Worm (Caenorhabditis elegans): ENCODE measurements around the gene T05C7.8.
A peak's percentile ranks its signal among the peaks of the same experiment; 100 is the strongest.
"Not testable (repeated sequence)": the region's sequence is repeated elsewhere in the genome, so short reads cannot be mapped to it uniquely, and the experiment has no call there.

The T05C7.8 gene

ce11 chrIV:58818-59217 lies 17.4 kb upstream of the T05C7.8 start, which contains the start of gene T05C7.5:
Gene T05C7.5 (minus strand): TSS chrIV:58918.
- no peak for TF ChIP-seq sem-2 (GFP tag; optimal IDR thresholded peaks at IDR 0.05)
- no peak for TF ChIP-seq lsy-2 (tag; optimal IDR thresholded peaks at IDR 0.05)
- no peak for TF ChIP-seq nhr-237 (tag; optimal IDR thresholded peaks at IDR 0.05)
- no peak for TF ChIP-seq mls-2 (tag; optimal IDR thresholded peaks at IDR 0.05)
- TF ChIP-seq snpc-4 (tag; optimal IDR thresholded peaks at IDR 0.05), result no peak
- no peak for TF ChIP-seq unc-39 (tag; optimal IDR thresholded peaks at IDR 0.05)
- TF ChIP-seq ceh-39 (tag; optimal IDR thresholded peaks at IDR 0.05), result no peak
- TF ChIP-seq hlh-1 (tag; optimal IDR thresholded peaks at IDR 0.05), result no peak
- no peak for TF ChIP-seq cnd-1 (tag; optimal IDR thresholded peaks at IDR 0.05)
- TF ChIP-seq tbx-8 (GFP tag; optimal IDR thresholded peaks at IDR 0.05), result no peak

ce11 chrIV:61448-61847 lies 14.7 kb upstream of the T05C7.8 start, which contains the start of gene T05C7.7:
Gene T05C7.7 (plus strand): TSS chrIV:61748.
- not testable (repeated sequence) for TF ChIP-seq lin-32 (GFP tag; optimal IDR thresholded peaks at IDR 0.05); nhr-28 (tag; optimal IDR thresholded peaks at IDR 0.05); unc-120 (tag; optimal IDR thresholded peaks at IDR 0.05; ENCODE audit: poor library complexity, severe bottlenecking)

DNA sequence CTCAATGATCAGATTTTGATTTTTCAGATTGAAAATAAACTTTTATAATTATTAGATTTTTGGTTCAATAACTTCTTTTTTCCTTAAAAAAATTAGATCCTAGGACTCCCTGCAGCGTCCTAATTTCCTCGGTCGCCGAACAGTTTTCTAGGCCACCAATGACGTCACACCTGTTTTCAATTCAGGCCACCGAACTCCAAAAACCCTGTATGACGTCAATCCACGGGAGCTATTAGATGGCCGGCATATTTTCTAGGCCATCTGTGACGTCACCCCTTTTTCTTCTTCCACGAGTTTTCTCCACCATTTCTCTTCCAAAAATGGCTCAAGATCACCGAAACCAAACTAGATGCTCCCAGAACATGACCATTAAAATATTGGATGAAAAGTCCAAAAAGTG lies 4.9 kb upstream of the T05C7.8 start:
- TF ChIP-seq lin-13 (tag; optimal IDR thresholded peaks at IDR 0.05) (no peak), zip-8 (tag; optimal IDR thresholded peaks at IDR 0.05) (peak; percentile 95), lsy-2 (tag; optimal IDR thresholded peaks at IDR 0.05) (no peak), unc-120 (tag; optimal IDR thresholded peaks at IDR 0.05; ENCODE audit: poor library complexity, severe bottlenecking) (no peak), elt-1 (tag; optimal IDR thresholded peaks at IDR 0.05; ENCODE audit: borderline replicate concordance, insufficient read depth) (no peak), tbx-8 (GFP tag; optimal IDR thresholded peaks at IDR 0.05) (no peak)

- TF ChIP-seq M03D4.4 (tag; optimal IDR thresholded peaks at IDR 0.05) (no peak), sem-2 (GFP tag; optimal IDR thresholded peaks at IDR 0.05) (no peak), unc-120 (tag; optimal IDR thresholded peaks at IDR 0.05; ENCODE audit: poor library complexity, severe bottlenecking) (no peak), unc-62 (GFP tag; optimal IDR thresholded peaks at IDR 0.05) (no peak), unc-39 (tag; optimal IDR thresholded peaks at IDR 0.05) (no peak), elt-1 (tag; optimal IDR thresholded peaks at IDR 0.05; ENCODE audit: borderline replicate concordance, insufficient read depth) (no peak), mep-1 (tag; optimal IDR thresholded peaks at IDR 0.05) (no peak), ceh-83 (GFP tag; optimal IDR thresholded peaks at IDR 0.05) (no peak), flh-1 (GFP tag; optimal IDR thresholded peaks at IDR 0.05) (no peak), drap-1 (GFP tag; optimal IDR thresholded peaks at IDR 0.05) (no peak), snpc-4 (tag; optimal IDR thresholded peaks at IDR 0.05) (no peak), mab-5 (tag; optimal IDR thresholded peaks at IDR 0.05) (no peak), lin-13 (tag; optimal IDR thresholded peaks at IDR 0.05) (no peak), blmp-1 (tag; optimal IDR thresholded peaks at IDR 0.05) (no peak), zip-8 (tag; optimal IDR thresholded peaks at IDR 0.05) (no peak), mls-2 (tag; optimal IDR thresholded peaks at IDR 0.05) (no peak), sptf-1 (tag; optimal IDR thresholded peaks at IDR 0.05) (no peak), cnd-1 (tag; optimal IDR thresholded peaks at IDR 0.05) (no peak)
Measured at ce11 chrIV:73175-73574, 3.0 kb upstream of the T05C7.8 start.

DNA sequence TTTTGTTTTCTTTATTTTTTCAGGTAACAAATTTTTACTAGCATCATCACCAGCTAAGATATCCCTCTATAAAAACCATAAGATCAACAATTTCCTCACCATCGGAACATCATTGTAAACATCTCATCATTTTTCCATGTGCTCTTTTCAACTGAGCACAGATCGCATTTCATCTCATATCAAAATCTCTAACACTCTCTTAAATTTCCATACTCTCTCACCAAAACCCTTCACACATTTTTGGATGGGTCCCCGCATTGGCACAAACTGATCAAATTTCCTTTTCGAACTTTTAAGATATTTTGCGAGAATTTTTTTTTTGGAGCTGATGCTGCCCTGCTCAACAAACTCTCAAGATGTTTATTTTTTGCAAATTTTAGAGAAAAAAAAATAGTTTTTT lies 1.3 kb downstream of the T05C7.8 start:
- TF ChIP-seq ces-1 (GFP tag; optimal IDR thresholded peaks at IDR 0.05), result peak; percentile 1
- no peak for TF ChIP-seq ztf-11 (tag; optimal IDR thresholded peaks at IDR 0.05)

DNA sequence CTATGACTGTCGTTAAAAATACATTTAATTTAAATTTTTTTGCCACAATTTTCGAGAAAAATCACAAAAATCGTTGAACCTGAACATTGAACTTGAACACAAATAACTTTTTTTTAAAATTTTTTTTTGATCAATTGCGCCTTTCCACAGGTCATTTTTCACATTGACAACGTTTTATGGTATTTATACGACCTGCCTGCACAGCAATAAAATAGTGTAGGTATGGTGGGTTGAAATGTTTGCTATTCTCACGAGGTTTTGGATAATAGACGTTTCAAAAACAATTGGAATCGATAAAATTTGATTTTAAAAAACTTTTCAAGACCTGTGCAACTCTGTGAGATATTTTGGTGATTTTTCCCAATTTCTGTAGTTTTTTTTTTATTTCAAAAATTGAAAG lies 2.0 kb downstream of the T05C7.8 start:
- TF ChIP-seq zip-8 (tag; optimal IDR thresholded peaks at IDR 0.05) (no peak), ztf-11 (tag; optimal IDR thresholded peaks at IDR 0.05) (no peak), lsy-2 (tag; optimal IDR thresholded peaks at IDR 0.05) (no peak), blmp-1 (tag; optimal IDR thresholded peaks at IDR 0.05) (no peak), M03D4.4 (tag; optimal IDR thresholded peaks at IDR 0.05) (no peak)

- no peak for TF ChIP-seq snpc-4 (tag; optimal IDR thresholded peaks at IDR 0.05)
- TF ChIP-seq ces-1 (GFP tag; optimal IDR thresholded peaks at IDR 0.05), result peak; percentile 58
- no peak for TF ChIP-seq elt-1 (tag; optimal IDR thresholded peaks at IDR 0.05; ENCODE audit: borderline replicate concordance, insufficient read depth)
- TF ChIP-seq bed-3 (GFP tag; optimal IDR thresholded peaks at IDR 0.05), result no peak
- peak; percentile 19 for TF ChIP-seq unc-120 (tag; optimal IDR thresholded peaks at IDR 0.05; ENCODE audit: poor library complexity, severe bottlenecking)
- TF ChIP-seq sem-2 (GFP tag; optimal IDR thresholded peaks at IDR 0.05), result no peak
- no peak for TF ChIP-seq nhr-2 (tag; optimal IDR thresholded peaks at IDR 0.05)
Measured at ce11 chrIV:79205-79604, 3.0 kb downstream of the T05C7.8 start, which contains the start of gene T05C7.9. Gene T05C7.9 (plus strand): TSS chrIV:79276.
